Worm (Caenorhabditis elegans) whole organism, young adult: ENCODE measurements around the gene glb-30.

ENCODE experiments used
- B0035.1 ChIP-seq: sonication (generic microtip); optimal IDR thresholded peaks from 2 replicates; lab custom pipeline; 2016; ENCODE audit warnings: missing genetic modification characterization, mild to moderate bottlenecking, missing compliant biosample characterization, missing genotype, missing genetic modification reagents
- C06A6.2 ChIP-seq: fragments of 200-800 bp; sonication (Bioruptor generic); conservative IDR thresholded peaks from 2 replicates; pipeline ENCODE4 v1.3.6; 2022; ENCODE audit warnings: missing genetic modification characterization, missing compliant biosample characterization
- C17E4.6 ChIP-seq: fragments of 200-800 bp; sonication (Bioruptor generic); IDR thresholded peaks from 2 replicates; pipeline ENCODE4 v1.3.6; 2022; ENCODE audit warnings: missing genetic modification reagents, missing genetic modification characterization, missing compliant biosample characterization
- D2030.7 ChIP-seq: fragments of 200-800 bp; sonication (Bioruptor generic); IDR thresholded peaks from 2 replicates; pipeline ENCODE4 v1.3.6; 2022; ENCODE audit warnings: missing genetic modification reagents, missing genetic modification characterization, missing compliant biosample characterization
- F10E7.11 ChIP-seq: sonication (generic microtip); optimal IDR thresholded peaks from 2 replicates; lab custom pipeline; 2017; ENCODE audit warnings: mild to moderate bottlenecking, missing genetic modification characterization, moderate library complexity, missing compliant biosample characterization
- F39B2.1 ChIP-seq: fragments of 200-800 bp; sonication (Bioruptor generic); IDR thresholded peaks from 2 replicates; pipeline ENCODE4 v1.3.6; 2022; ENCODE audit warnings: missing genetic modification reagents, missing genetic modification characterization, missing compliant biosample characterization
- F49E8.2 ChIP-seq: sonication (generic microtip); optimal IDR thresholded peaks from 3 replicates; lab custom pipeline; 2017; ENCODE audit warnings: missing genetic modification characterization, mild to moderate bottlenecking, missing compliant biosample characterization, antibody characterized with exemption, moderate library complexity; ENCODE audit not compliant: insufficient read depth
- K11D2.4 ChIP-seq: fragments of 200-800 bp; sonication (Bioruptor generic); IDR thresholded peaks from 2 replicates; pipeline ENCODE4 v1.3.6; 2022; ENCODE audit warnings: missing genetic modification reagents, missing genetic modification characterization, missing compliant biosample characterization
- K12H6.12 ChIP-seq: fragments of 200-800 bp; sonication (Bioruptor generic); optimal IDR thresholded peaks from 2 replicates; lab custom pipeline; 2018; ENCODE audit warnings: mild to moderate bottlenecking, missing genetic modification characterization, missing compliant biosample characterization
- T26A5.8 ChIP-seq: sonication (generic microtip); optimal IDR thresholded peaks from 2 replicates; lab custom pipeline; 2016; ENCODE audit warnings: missing genetic modification characterization, missing compliant biosample characterization
- Y53G8AR.9 ChIP-seq: fragments of 200-800 bp; sonication (Bioruptor generic); conservative IDR thresholded peaks from 2 replicates; pipeline ENCODE4 v1.3.6; 2022; ENCODE audit warnings: missing genetic modification reagents, missing genetic modification characterization, missing compliant biosample characterization
- Y56A3A.18 ChIP-seq: fragments of 200-800 bp; sonication (Bioruptor generic); IDR thresholded peaks from 2 replicates; pipeline ENCODE4 v1.3.6; 2022; ENCODE audit warnings: missing genetic modification reagents, missing genetic modification characterization, missing compliant biosample characterization
- Y79H2A.3 ChIP-seq: fragments of 200-800 bp; sonication (Bioruptor generic); conservative IDR thresholded peaks from 2 replicates; pipeline ENCODE4 v1.3.6; 2022; ENCODE audit warnings: missing genetic modification reagents, missing genetic modification characterization, missing compliant biosample characterization
- Y95B8A.8 ChIP-seq: fragments of 200-800 bp; sonication (Bioruptor generic); IDR thresholded peaks from 2 replicates; pipeline ENCODE4 v1.3.6; 2022; ENCODE audit warnings: missing genetic modification reagents, missing genetic modification characterization, missing compliant biosample characterization
- aptf-2 ChIP-seq: fragments of 200-800 bp; sonication (Bioruptor generic); conservative IDR thresholded peaks from 2 replicates; pipeline ENCODE4 v1.3.6; 2022; ENCODE audit warnings: missing genetic modification reagents, missing genetic modification characterization, missing compliant biosample characterization
- athp-1 ChIP-seq: sonication (generic microtip); optimal IDR thresholded peaks from 2 replicates; lab custom pipeline; 2017; ENCODE audit warnings: mild to moderate bottlenecking, missing genetic modification characterization, missing compliant biosample characterization
- attf-5 ChIP-seq: fragments of 200-800 bp; sonication (Bioruptor generic); optimal IDR thresholded peaks from 2 replicates; lab custom pipeline; 2018; ENCODE audit warnings: mild to moderate bottlenecking, missing genetic modification characterization, missing compliant biosample characterization
- attf-6 ChIP-seq: fragments of 200-800 bp; sonication (Bioruptor generic); IDR thresholded peaks from 2 replicates; pipeline ENCODE4 v1.3.6; 2022; ENCODE audit warnings: missing genetic modification reagents, missing genetic modification characterization, missing compliant biosample characterization
- bed-1 ChIP-seq: fragments of 200-800 bp; sonication (Bioruptor generic); IDR thresholded peaks from 2 replicates; pipeline ENCODE4 v1.3.6; 2022; ENCODE audit warnings: missing genetic modification reagents, missing genetic modification characterization, missing compliant biosample characterization
- ccch-3 ChIP-seq: fragments of 200-800 bp; sonication (Bioruptor generic); optimal IDR thresholded peaks from 2 replicates; lab custom pipeline; 2018; ENCODE audit warnings: mild to moderate bottlenecking, missing genetic modification characterization, missing compliant biosample characterization
- ceh-100 ChIP-seq: fragments of 200-800 bp; sonication (Bioruptor generic); IDR thresholded peaks from 2 replicates; pipeline ENCODE4 v1.3.6; 2022; ENCODE audit warnings: missing genetic modification reagents, missing genetic modification characterization, missing compliant biosample characterization
- ceh-58 ChIP-seq: fragments of 200-800 bp; sonication (Bioruptor generic); IDR thresholded peaks from 2 replicates; pipeline ENCODE4 v1.3.6; 2022; ENCODE audit warnings: missing genetic modification characterization, missing compliant biosample characterization
- dox-1 ChIP-seq: fragments of 200-800 bp; sonication (Bioruptor generic); IDR thresholded peaks from 2 replicates; pipeline ENCODE4 v1.3.6; 2022; ENCODE audit warnings: missing genetic modification reagents, missing genetic modification characterization, missing compliant biosample characterization
- egl-18 ChIP-seq: fragments of 200-800 bp; sonication (Bioruptor generic); IDR thresholded peaks from 2 replicates; pipeline ENCODE4 v1.3.6; 2022; ENCODE audit warnings: missing genetic modification reagents, missing genetic modification characterization, missing compliant biosample characterization
- ets-4 ChIP-seq: fragments of 200-800 bp; sonication (Bioruptor generic); optimal IDR thresholded peaks from 2 replicates; lab custom pipeline; 2018; ENCODE audit warnings: mild to moderate bottlenecking, missing genetic modification characterization, missing compliant biosample characterization
- hlh-12 ChIP-seq: sonication (generic microtip); optimal IDR thresholded peaks from 2 replicates; lab custom pipeline; 2016; ENCODE audit warnings: missing genetic modification characterization, missing compliant biosample characterization
- hmg-20 ChIP-seq: fragments of 200-800 bp; sonication (Bioruptor generic); IDR thresholded peaks from 2 replicates; pipeline ENCODE4 v1.3.6; 2022; ENCODE audit warnings: missing genetic modification reagents, missing genetic modification characterization, missing compliant biosample characterization
- hrde-1 ChIP-seq: sonication (generic microtip); optimal IDR thresholded peaks from 2 replicates; lab custom pipeline; 2016; ENCODE audit warnings: missing genetic modification characterization, mild to moderate bottlenecking, missing compliant biosample characterization, moderate library complexity, missing genotype, missing genetic modification reagents, borderline replicate concordance
- hsf-1 ChIP-seq: fragments of 200-800 bp; sonication (Bioruptor generic); IDR thresholded peaks from 2 replicates; pipeline ENCODE4 v1.3.6; 2022; ENCODE audit warnings: missing genetic modification reagents, missing genetic modification characterization, missing compliant biosample characterization
- let-526 ChIP-seq: fragments of 200-800 bp; sonication (Bioruptor generic); IDR thresholded peaks from 2 replicates; pipeline ENCODE4 v1.3.6; 2022; ENCODE audit warnings: missing genetic modification reagents, missing genetic modification characterization, missing compliant biosample characterization
- lsy-27 ChIP-seq: sonication (generic microtip); optimal IDR thresholded peaks from 2 replicates; lab custom pipeline; 2017; ENCODE audit warnings: missing genetic modification characterization, mild to moderate bottlenecking, missing compliant biosample characterization, antibody characterized with exemption, missing genotype, borderline replicate concordance; ENCODE audit not compliant: insufficient read depth
- madf-3 ChIP-seq: fragments of 200-800 bp; sonication (Bioruptor generic); IDR thresholded peaks from 2 replicates; pipeline ENCODE4 v1.3.6; 2022; ENCODE audit warnings: missing genetic modification reagents, missing genetic modification characterization, missing compliant biosample characterization
- mcd-1 ChIP-seq: fragments of 200-800 bp; sonication (Bioruptor generic); IDR thresholded peaks from 2 replicates; pipeline ENCODE4 v1.3.6; 2022; ENCODE audit warnings: missing genetic modification reagents, missing genetic modification characterization, missing compliant biosample characterization
- nhr-80 ChIP-seq: sonication (generic microtip); optimal IDR thresholded peaks from 2 replicates; lab custom pipeline; 2016; ENCODE audit warnings: missing genetic modification characterization, missing compliant biosample characterization
- rec-8 ChIP-seq, 2 experiments: sonication (generic microtip); optimal IDR thresholded peaks; 2 replicates each; lab custom pipeline; 2016; ENCODE audit warnings: mild to moderate bottlenecking in 2 of 2, missing genetic modification characterization in 2 of 2, missing genetic modification reagents in 2 of 2, missing genotype in 2 of 2, missing biosample characterization in 1 of 2, missing compliant biosample characterization in 1 of 2, moderate library complexity in 1 of 2
- repo-1 ChIP-seq: sonication (generic microtip); optimal IDR thresholded peaks from 2 replicates; lab custom pipeline; 2017; ENCODE audit warnings: mild to moderate bottlenecking, missing genetic modification characterization, missing compliant biosample characterization
- sdz-38 ChIP-seq: sonication (generic microtip); optimal IDR thresholded peaks from 2 replicates; lab custom pipeline; 2016; ENCODE audit warnings: missing genotype, missing genetic modification characterization, missing compliant biosample characterization
- sea-2 ChIP-seq: fragments of 200-800 bp; sonication (Bioruptor generic); IDR thresholded peaks from 2 replicates; pipeline ENCODE4 v1.3.6; 2022; ENCODE audit warnings: missing genetic modification characterization, missing compliant biosample characterization
- snpc-1.1 ChIP-seq: sonication (generic microtip); optimal IDR thresholded peaks from 2 replicates; lab custom pipeline; 2017; ENCODE audit warnings: missing genetic modification characterization, mild to moderate bottlenecking, missing compliant biosample characterization, antibody characterized with exemption, moderate library complexity, missing genotype, missing genetic modification reagents; ENCODE audit not compliant: insufficient read depth
- snpc-1.3 ChIP-seq: sonication (generic microtip); optimal IDR thresholded peaks from 2 replicates; lab custom pipeline; 2017; ENCODE audit warnings: missing genetic modification characterization, mild to moderate bottlenecking, missing compliant biosample characterization, antibody characterized with exemption, moderate library complexity, missing genotype, missing genetic modification reagents; ENCODE audit not compliant: insufficient read depth
- snpc-4 ChIP-seq, 5 experiments: fragments of 150-350 bp in 1 of 5; sonication (generic microtip) in 4 of 5; optimal IDR thresholded peaks; 2 replicates each; lab custom pipeline; 2014 to 2018; ENCODE audit warnings: missing genetic modification characterization in 5 of 5, missing biosample characterization in 3 of 5, antibody characterized with exemption in 2 of 5, mild to moderate bottlenecking in 2 of 5, missing compliant biosample characterization in 2 of 5, missing genotype in 2 of 5, moderate library complexity in 2 of 5, missing genetic modification reagents in 1 of 5
- tbx-9 ChIP-seq: sonication (generic microtip); optimal IDR thresholded peaks from 2 replicates; lab custom pipeline; 2016; ENCODE audit warnings: borderline replicate concordance, missing genetic modification characterization, inconsistent platforms, missing compliant biosample characterization
- tlf-1 ChIP-seq: fragments of 200-800 bp; sonication (Bioruptor generic); optimal IDR thresholded peaks from 2 replicates; lab custom pipeline; 2018; ENCODE audit warnings: mild to moderate bottlenecking, missing genetic modification characterization, missing compliant biosample characterization
- zfh-2 ChIP-seq: fragments of 200-800 bp; sonication (Bioruptor generic); conservative IDR thresholded peaks from 2 replicates; pipeline ENCODE4 v1.3.6; 2022; ENCODE audit warnings: missing genetic modification reagents, missing genetic modification characterization, missing compliant biosample characterization
- zim-3 ChIP-seq: sonication (generic microtip); optimal IDR thresholded peaks from 2 replicates; lab custom pipeline; 2017; ENCODE audit warnings: mild to moderate bottlenecking, missing genetic modification characterization, moderate library complexity, missing compliant biosample characterization
- ztf-28 ChIP-seq: fragments of 200-800 bp; sonication (Bioruptor generic); IDR thresholded peaks from 2 replicates; pipeline ENCODE4 v1.3.6; 2022; ENCODE audit warnings: missing genetic modification reagents, missing genetic modification characterization, missing compliant biosample characterization

The glb-30 gene

DNA sequence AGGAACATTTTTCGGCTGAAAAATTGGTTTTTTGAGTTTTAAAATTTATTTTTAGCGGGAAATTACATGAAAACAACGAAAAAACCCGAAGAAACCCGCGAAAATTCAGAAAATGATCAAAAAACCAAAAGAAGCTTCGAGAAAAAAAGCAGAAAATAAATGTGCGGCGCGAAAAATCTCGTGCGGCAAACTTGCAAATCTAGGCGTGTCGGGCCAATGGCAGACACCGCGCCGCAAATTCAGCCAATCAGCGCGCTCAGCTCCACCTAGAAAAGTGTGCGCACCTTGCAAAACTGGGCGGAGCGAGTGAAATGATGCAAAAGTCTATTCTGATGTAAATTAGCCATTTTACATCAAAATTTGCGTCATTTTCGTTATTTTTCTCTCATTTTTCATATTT is 49.5 kb downstream of the glb-30 start, which contains the start of gene Y22D7AL.10 (continued):
- TF ChIP-seq K11D2.4: peak; percentile 97
- peak; percentile 87 for TF ChIP-seq attf-6
- TF ChIP-seq ceh-100: peak; percentile 92
- peak; percentile 68 for TF ChIP-seq ets-4
- TF ChIP-seq egl-18 (GFP tag; lab: Robert Waterston, UW): peak; percentile 90
- TF ChIP-seq nhr-80 (tag; lab: Kevin White, UChicago): peak; percentile 85
- peak; percentile 99 for TF ChIP-seq dox-1 (GFP tag; lab: Robert Waterston, UW)
- peak; percentile 99 for TF ChIP-seq Y95B8A.8
- TF ChIP-seq ceh-58: no peak; the same call in 1 of the 2 replicates
- TF ChIP-seq D2030.7 (GFP tag; lab: Robert Waterston, UW): peak; percentile 99
- TF ChIP-seq hsf-1 (GFP tag; lab: Robert Waterston, UW): peak; percentile 99
- peak; percentile 98 for TF ChIP-seq Y53G8AR.9 (GFP tag; lab: Robert Waterston, UW)
- TF ChIP-seq sea-2: peak; percentile 68; the same call in 1 of the 2 replicates
- TF ChIP-seq hrde-1 (tag; lab: Kevin White, UChicago): peak; percentile 96
- peak; percentile 91 for TF ChIP-seq F39B2.1 (GFP tag; lab: Robert Waterston, UW)
- peak; percentile 94 for TF ChIP-seq B0035.1 (tag; lab: Kevin White, UChicago)
- no peak for TF ChIP-seq hlh-12 (tag; lab: Kevin White, UChicago)
- TF ChIP-seq lsy-27 (tag; lab: Kevin White, UChicago): peak; percentile 48
- TF ChIP-seq sdz-38 (tag; lab: Kevin White, UChicago): no peak
- TF ChIP-seq F49E8.2 (tag; lab: Kevin White, UChicago): peak; percentile 96
- TF ChIP-seq Y56A3A.18: peak; percentile 97
- peak; percentile 93 for TF ChIP-seq ztf-28
- TF ChIP-seq zim-3 (tag; lab: Kevin White, UChicago): peak; percentile 93
- TF ChIP-seq let-526 (GFP tag; lab: Robert Waterston, UW): peak; percentile 92
- TF ChIP-seq repo-1 (tag; lab: Kevin White, UChicago): peak; percentile 99
- TF ChIP-seq C17E4.6 (GFP tag; lab: Robert Waterston, UW): peak; percentile 97
- TF ChIP-seq aptf-2 (GFP tag; lab: Robert Waterston, UW): peak; percentile 68
- peak; percentile 96 for TF ChIP-seq madf-3 (GFP tag; lab: Robert Waterston, UW)
- peak; percentile 95 for TF ChIP-seq attf-5
- TF ChIP-seq snpc-1.1: peak; percentile 66
- peak; percentile 96 for TF ChIP-seq F10E7.11 (tag; lab: Kevin White, UChicago)
- peak; percentile 64 for TF ChIP-seq tbx-9 (tag; lab: Kevin White, UChicago)
- TF ChIP-seq bed-1: no peak
- peak; percentile 74 to 85 for TF ChIP-seq rec-8 (tag; optimal IDR thresholded peaks at IDR 0.05; lab: Kevin White, UChicago)
- TF ChIP-seq zfh-2 (GFP tag; lab: Robert Waterston, UW): peak; percentile 99
- TF ChIP-seq Y79H2A.3: peak; percentile 90
- TF ChIP-seq K12H6.12 (tag; lab: Kevin White, UChicago): peak; percentile 97
- TF ChIP-seq T26A5.8 (tag; lab: Kevin White, UChicago): peak; percentile 73
- TF ChIP-seq mcd-1 (GFP tag; lab: Robert Waterston, UW): peak; percentile 98
- peak; percentile 100 for TF ChIP-seq tlf-1 (GFP tag; lab: Kevin White, UChicago)
- peak; percentile 24 for TF ChIP-seq ccch-3
- peak; percentile 91 for TF ChIP-seq hmg-20
- TF ChIP-seq C06A6.2 (GFP tag; lab: Robert Waterston, UW): peak; percentile 100
- peak; percentile 90 for TF ChIP-seq snpc-1.3
- peak; percentile 73 for TF ChIP-seq snpc-4 (GFP tag; optimal IDR thresholded peaks at IDR 0.05; lab: Kevin White, UChicago)
- peak in 3 of 4 experiments; percentile 60 to 90 (median 77) for TF ChIP-seq snpc-4 (tag; optimal IDR thresholded peaks at IDR 0.05; lab: Kevin White, UChicago)
- TF ChIP-seq athp-1 (tag; lab: Kevin White, UChicago): peak; percentile 99
